Fruit fly (Drosophila melanogaster) whole organism, embryonic: ENCODE measurements around the gene Atf3.

ENCODE experiments used
- Bdp1 ChIP-seq: fragments of 200-800 bp; sonication (Bioruptor generic); optimal IDR thresholded peaks from 3 replicates; lab custom pipeline; 2016; ENCODE audit warnings: missing biosample characterization, missing genetic modification characterization
- Bteb2 ChIP-seq: fragments of 200-800 bp; sonication (Bioruptor generic); optimal IDR thresholded peaks from 2 replicates; lab custom pipeline; 2016; ENCODE audit warnings: missing biosample characterization, missing genetic modification characterization
- CG12071 ChIP-seq: fragments of 200-800 bp; sonication (Bioruptor generic); optimal IDR thresholded peaks from 3 replicates; lab custom pipeline; 2018; ENCODE audit warnings: missing biosample characterization, mild to moderate bottlenecking, missing genetic modification characterization
- CG15514 ChIP-seq: fragments of 200-800 bp; sonication (Bioruptor generic); optimal IDR thresholded peaks from 3 replicates; lab custom pipeline; 2017; ENCODE audit warnings: missing biosample characterization, missing genetic modification characterization, mild to moderate bottlenecking, moderate library complexity, missing genetic modification reagents
- CG16813 ChIP-seq: fragments of 200-800 bp; sonication (Bioruptor generic); IDR thresholded peaks from 3 replicates; pipeline ENCODE4 v1.3.6; 2022; ENCODE audit warnings: missing biosample characterization, missing genetic modification characterization; ENCODE audit not compliant: partially characterized antibody
- CG17359 ChIP-seq: fragments of 200-800 bp; sonication (Bioruptor generic); optimal IDR thresholded peaks from 3 replicates; lab custom pipeline; 2018; ENCODE audit warnings: missing biosample characterization, mild to moderate bottlenecking, missing genetic modification characterization, moderate library complexity
- CG17361 ChIP-seq: fragments of 200-800 bp; sonication (Bioruptor generic); IDR thresholded peaks from 3 replicates; pipeline ENCODE4 v1.3.6; 2022; ENCODE audit warnings: missing biosample characterization, missing genetic modification characterization
- CG17385 ChIP-seq: fragments of 200-800 bp; sonication (Bioruptor generic); optimal IDR thresholded peaks from 3 replicates; lab custom pipeline; 2018; ENCODE audit warnings: missing biosample characterization, mild to moderate bottlenecking, missing genetic modification characterization
- CG2116 ChIP-seq: fragments of 200-800 bp; sonication (Bioruptor generic); optimal IDR thresholded peaks from 3 replicates; lab custom pipeline; 2018; ENCODE audit warnings: missing biosample characterization, mild to moderate bottlenecking, missing genetic modification characterization
- CG3065 ChIP-seq: fragments of 200-800 bp; sonication (Bioruptor generic); optimal IDR thresholded peaks from 2 replicates; lab custom pipeline; 2016; ENCODE audit warnings: missing biosample characterization, missing genetic modification characterization
- CG31365 ChIP-seq: fragments of 200-800 bp; sonication (Bioruptor generic); optimal IDR thresholded peaks from 2 replicates; lab custom pipeline; 2018; ENCODE audit warnings: missing biosample characterization, mild to moderate bottlenecking, missing genetic modification characterization
- CG34422 ChIP-seq: fragments of 200-800 bp; sonication (Bioruptor generic); IDR thresholded peaks from 3 replicates; pipeline ENCODE4 v1.3.6; 2022; ENCODE audit warnings: missing biosample characterization, missing genetic modification characterization
- CG3995 ChIP-seq: fragments of 200-800 bp; sonication (Bioruptor generic); optimal IDR thresholded peaks from 3 replicates; lab custom pipeline; 2016; ENCODE audit warnings: missing biosample characterization, missing genetic modification characterization
- CG4404 ChIP-seq: fragments of 200-800 bp; sonication (Bioruptor generic); IDR thresholded peaks from 2 replicates; pipeline ENCODE4 v1.3.6; 2022; ENCODE audit warnings: missing biosample characterization, missing genetic modification characterization
- CG4617 ChIP-seq: fragments of 200-800 bp; sonication (Bioruptor generic); optimal IDR thresholded peaks from 3 replicates; lab custom pipeline; 2016; ENCODE audit warnings: missing biosample characterization, missing genetic modification characterization, borderline replicate concordance
- CG4707 ChIP-seq: fragments of 200-800 bp; sonication (Bioruptor generic); optimal IDR thresholded peaks from 2 replicates; lab custom pipeline; 2018; ENCODE audit warnings: missing biosample characterization, mild to moderate bottlenecking, missing genetic modification characterization, moderate library complexity
- CG4820 ChIP-seq: fragments of 200-800 bp; sonication (Bioruptor generic); optimal IDR thresholded peaks from 3 replicates; lab custom pipeline; 2016; ENCODE audit warnings: missing biosample characterization, missing genetic modification characterization
- CG6765 ChIP-seq: fragments of 200-800 bp; sonication (Bioruptor generic); optimal IDR thresholded peaks from 3 replicates; lab custom pipeline; 2017; ENCODE audit warnings: missing biosample characterization, mild to moderate bottlenecking, missing genetic modification characterization
- CG8388 ChIP-seq: fragments of 200-800 bp; sonication (Bioruptor generic); optimal IDR thresholded peaks from 2 replicates; lab custom pipeline; 2019; ENCODE audit warnings: missing biosample characterization, mild to moderate bottlenecking, missing genetic modification characterization, moderate library complexity
- CG9727 ChIP-seq: fragments of 200-800 bp; sonication (Bioruptor generic); optimal IDR thresholded peaks from 3 replicates; lab custom pipeline; 2017; ENCODE audit warnings: missing biosample characterization, mild to moderate bottlenecking, missing genetic modification characterization
- CG9797 ChIP-seq: fragments of 200-800 bp; sonication (Bioruptor generic); optimal IDR thresholded peaks from 3 replicates; lab custom pipeline; 2018; ENCODE audit warnings: missing biosample characterization, mild to moderate bottlenecking, missing genetic modification characterization
- CG9817 ChIP-seq: fragments of 200-800 bp; sonication (Bioruptor generic); optimal IDR thresholded peaks from 2 replicates; lab custom pipeline; 2018; ENCODE audit warnings: missing biosample characterization, mild to moderate bottlenecking, missing genetic modification characterization, moderate library complexity
- Ets65A ChIP-seq: fragments of 200-800 bp; sonication (Bioruptor generic); peaks from one replicate; lab custom pipeline; 2016; ENCODE audit warnings: missing biosample characterization, missing genetic modification characterization
- HLHmδ ChIP-seq: fragments of 200-800 bp; sonication (Bioruptor generic); optimal IDR thresholded peaks from 2 replicates; lab custom pipeline; 2018; ENCODE audit warnings: missing biosample characterization, mild to moderate bottlenecking, missing genetic modification characterization, moderate library complexity
- Hmr ChIP-seq: fragments of 200-800 bp; sonication (Bioruptor generic); optimal IDR thresholded peaks from 3 replicates; lab custom pipeline; 2017; ENCODE audit warnings: mild to moderate bottlenecking, missing biosample characterization, missing genetic modification reagents, missing genetic modification characterization
- Jarid2 ChIP-seq: fragments of 200-800 bp; sonication (Bioruptor generic); optimal IDR thresholded peaks from 3 replicates; lab custom pipeline; 2017; ENCODE audit warnings: mild to moderate bottlenecking, missing biosample characterization, missing genetic modification reagents, missing genetic modification characterization
- Med ChIP-seq: fragments of 200-800 bp; sonication (Bioruptor generic); peaks from one replicate; lab custom pipeline; 2016; ENCODE audit warnings: missing biosample characterization, missing genetic modification characterization, mild to moderate bottlenecking, inconsistent platforms, moderate library complexity
- Scr ChIP-seq: fragments of 200-800 bp; sonication (Bioruptor generic); IDR thresholded peaks from 2 replicates; pipeline ENCODE4 v1.3.6; 2022; ENCODE audit warnings: missing biosample characterization, missing genetic modification characterization; ENCODE audit not compliant: partially characterized antibody
- Trl ChIP-seq, 3 experiments: fragments of >200 bp in 2 of 3; fragments of 200-800 bp in 1 of 3; sonication (Bioruptor generic) in 1 of 3; optimal IDR thresholded peaks; 2 replicates in 1 of 3; 3 replicates in 2 of 3; lab custom pipeline; 2016 to 2017; ENCODE audit warnings: missing biosample characterization in 1 of 3, missing genetic modification characterization in 1 of 3
- ac ChIP-seq: fragments of 200-800 bp; sonication (Bioruptor generic); optimal IDR thresholded peaks from 3 replicates; lab custom pipeline; 2017; ENCODE audit warnings: missing biosample characterization, mild to moderate bottlenecking, missing genetic modification characterization
- aop ChIP-seq: fragments of 200-800 bp; sonication (Bioruptor generic); IDR thresholded peaks from 2 replicates; pipeline ENCODE4 v1.3.6; 2022; ENCODE audit warnings: missing biosample characterization, missing genetic modification characterization
- az2 ChIP-seq: fragments of 200-800 bp; sonication (Bioruptor generic); optimal IDR thresholded peaks from 3 replicates; lab custom pipeline; 2016; ENCODE audit warnings: missing biosample characterization, missing genetic modification characterization
- eyg ChIP-seq: fragments of 200-800 bp; sonication (Bioruptor generic); optimal IDR thresholded peaks from 3 replicates; lab custom pipeline; 2016; ENCODE audit warnings: missing biosample characterization, missing genetic modification characterization
- fd102C ChIP-seq: fragments of 200-800 bp; sonication (Bioruptor generic); optimal IDR thresholded peaks from 2 replicates; lab custom pipeline; 2018; ENCODE audit warnings: missing biosample characterization, mild to moderate bottlenecking, missing genetic modification characterization, moderate library complexity
- hkb ChIP-seq, 2 experiments: fragments of 200-800 bp in 1 of 2; fragments of >200 bp in 1 of 2; sonication (Bioruptor generic) in 1 of 2; IDR thresholded peaks in 1 of 2; optimal IDR thresholded peaks in 1 of 2; 2 replicates each; pipeline versions ENCODE4 v1.3.6 to Lab custom; 2017 to 2022; ENCODE audit warnings: missing biosample characterization in 1 of 2, missing genetic modification characterization in 1 of 2
- mam ChIP-seq: fragments of 200-800 bp; sonication (Bioruptor generic); optimal IDR thresholded peaks from 3 replicates; lab custom pipeline; 2016; ENCODE audit warnings: missing biosample characterization, missing genetic modification characterization
- pan ChIP-seq, 4 experiments: fragments of >200 bp in 3 of 4; fragments of 200-800 bp in 1 of 4; sonication (Bioruptor generic) in 1 of 4; optimal IDR thresholded peaks in 3 of 4; IDR thresholded peaks in 1 of 4; 2 replicates each; pipeline versions ENCODE4 v1.3.6 to Lab custom; 2017 to 2022; ENCODE audit warnings: missing biosample characterization in 2 of 4, missing genetic modification characterization in 2 of 4, mixed read lengths in 1 of 4
- pfk ChIP-seq: fragments of 200-800 bp; sonication (Bioruptor generic); optimal IDR thresholded peaks from 2 replicates; lab custom pipeline; 2018; ENCODE audit warnings: missing biosample characterization, mild to moderate bottlenecking, missing genetic modification characterization, moderate library complexity
- salm ChIP-seq: fragments of 200-800 bp; sonication (Bioruptor generic); optimal IDR thresholded peaks from 2 replicates; lab custom pipeline; 2018; ENCODE audit warnings: missing biosample characterization, mild to moderate bottlenecking, missing genetic modification characterization
- scrt ChIP-seq: fragments of 200-800 bp; sonication (Bioruptor generic); optimal IDR thresholded peaks from 2 replicates; lab custom pipeline; 2018; ENCODE audit warnings: missing biosample characterization, mild to moderate bottlenecking, missing genetic modification characterization, moderate library complexity
- tio ChIP-seq: fragments of 200-800 bp; sonication (Bioruptor generic); optimal IDR thresholded peaks from 2 replicates; lab custom pipeline; 2017; ENCODE audit warnings: missing biosample characterization, missing genetic modification characterization, inconsistent platforms
- toy ChIP-seq: fragments of 200-800 bp; sonication (Bioruptor generic); IDR thresholded peaks from 2 replicates; pipeline ENCODE4 v1.3.6; 2022; ENCODE audit warnings: missing biosample characterization, missing genetic modification characterization
- trem ChIP-seq: fragments of 200-800 bp; optimal IDR thresholded peaks from 3 replicates; lab custom pipeline; 2019; ENCODE audit warnings: missing biosample characterization, mild to moderate bottlenecking, missing genetic modification characterization, moderate library complexity
- trh ChIP-seq: fragments of 200-800 bp; sonication (Bioruptor generic); optimal IDR thresholded peaks from 2 replicates; lab custom pipeline; 2016; ENCODE audit warnings: missing biosample characterization, missing genetic modification characterization
- unc-4 ChIP-seq: fragments of 200-800 bp; sonication (Bioruptor generic); IDR thresholded peaks from 2 replicates; pipeline ENCODE4 v1.3.6; 2022; ENCODE audit warnings: missing biosample characterization, missing genetic modification characterization; ENCODE audit not compliant: partially characterized antibody
- wor ChIP-seq: fragments of 200-800 bp; sonication (Bioruptor generic); IDR thresholded peaks from 2 replicates; pipeline ENCODE4 v1.3.6; 2022; ENCODE audit warnings: missing biosample characterization, missing genetic modification characterization
- z ChIP-seq: fragments of 200-800 bp; sonication (Bioruptor generic); IDR thresholded peaks from 3 replicates; pipeline ENCODE4 v1.3.6; 2022; ENCODE audit warnings: missing biosample characterization, missing genetic modification characterization
- zfh1 ChIP-seq: fragments of 200-800 bp; sonication (Bioruptor generic); IDR thresholded peaks from 3 replicates; pipeline ENCODE4 v1.3.6; 2022; ENCODE audit warnings: missing biosample characterization, missing genetic modification characterization

Gene Atf3

dm6 chrX:1276047-1276756 lies 1.1 kb upstream of the Atf3 start (continued):
- no peak for TF ChIP-seq zfh1 (GFP tag; lab: Robert Waterston, UW)
- no peak for TF ChIP-seq Bdp1 (GFP tag; lab: Kevin White, UChicago)
- no peak for TF ChIP-seq CG31365 (tag; lab: Kevin White, UChicago)
- no peak for TF ChIP-seq wor (GFP tag; lab: Robert Waterston, UW)
- TF ChIP-seq aop (GFP tag; lab: Robert Waterston, UW): no peak
- TF ChIP-seq CG9817: no peak
- TF ChIP-seq hkb (optimal IDR thresholded peaks at IDR 0.05; lab: Kevin White, UChicago): no peak
- no peak for TF ChIP-seq hkb (GFP tag; IDR thresholded peaks at IDR 0.05; lab: Robert Waterston, UW)
- TF ChIP-seq CG17361 (GFP tag; lab: Robert Waterston, UW): no peak
- no peak for TF ChIP-seq CG3995 (GFP tag; lab: Kevin White, UChicago)
- no peak for TF ChIP-seq CG12071 (GFP tag; lab: Kevin White, UChicago)
- no peak for TF ChIP-seq CG9727 (GFP tag; lab: Kevin White, UChicago)
- TF ChIP-seq scrt (GFP tag; lab: Kevin White, UChicago): no peak
- no peak for TF ChIP-seq CG6765 (GFP tag; lab: Kevin White, UChicago)
- no peak for TF ChIP-seq CG4820 (GFP tag; lab: Kevin White, UChicago)
- TF ChIP-seq trem (tag; lab: Kevin White, UChicago): peak; percentile 7
- no peak for TF ChIP-seq CG4617 (GFP tag; lab: Kevin White, UChicago)
- no peak for TF ChIP-seq Jarid2 (GFP tag; lab: Kevin White, UChicago)
- TF ChIP-seq CG17359 (tag; lab: Kevin White, UChicago): no peak
- no peak for TF ChIP-seq ac (GFP tag; lab: Kevin White, UChicago)
- 0 out of 2 replicates have a peak, but pooled peaks have one; percentile 23 for TF ChIP-seq unc-4 (GFP tag; lab: Robert Waterston, UW)
- TF ChIP-seq z (GFP tag; lab: Robert Waterston, UW): no peak
- TF ChIP-seq CG16813 (GFP tag; lab: Robert Waterston, UW): no peak
- no peak for TF ChIP-seq trh (GFP tag; lab: Kevin White, UChicago)
- no peak for TF ChIP-seq CG8388 (GFP tag; lab: Kevin White, UChicago)
- no peak for TF ChIP-seq Hmr
- TF ChIP-seq CG3065 (GFP tag; lab: Kevin White, UChicago): no peak
- no peak for TF ChIP-seq pan (optimal IDR thresholded peaks at IDR 0.05; lab: Kevin White, UChicago)
- TF ChIP-seq pan (GFP tag; optimal IDR thresholded peaks at IDR 0.05 in 1 of 2, IDR thresholded peaks at IDR 0.05 in 1 of 2): no peak
- TF ChIP-seq toy: no peak
- no peak for TF ChIP-seq CG15514 (GFP tag; lab: Kevin White, UChicago)
- TF ChIP-seq CG4404: no peak
- TF ChIP-seq eyg (GFP tag; lab: Kevin White, UChicago): no peak
- TF ChIP-seq salm: no peak
- TF ChIP-seq Trl (optimal IDR thresholded peaks at IDR 0.05; lab: Kevin White, UChicago): peak; percentile 88 to 96
- no peak for TF ChIP-seq Trl (GFP tag; optimal IDR thresholded peaks at IDR 0.05; lab: Kevin White, UChicago)
- no peak for TF ChIP-seq fd102C (GFP tag; lab: Kevin White, UChicago)
- TF ChIP-seq Scr (GFP tag; lab: Robert Waterston, UW): no peak
- TF ChIP-seq mam (GFP tag; lab: Kevin White, UChicago): no peak
- no peak for TF ChIP-seq Bteb2 (GFP tag; lab: Kevin White, UChicago)
- peak; percentile 11; the same call in 1 of the 3 replicates for TF ChIP-seq CG34422 (GFP tag; lab: Robert Waterston, UW)
- no peak for TF ChIP-seq Ets65A (GFP tag; lab: Kevin White, UChicago)
- no peak for TF ChIP-seq az2 (GFP tag; lab: Kevin White, UChicago)
- TF ChIP-seq tio (GFP tag; lab: Kevin White, UChicago): no peak
- no peak for TF ChIP-seq CG17385 (GFP tag; lab: Kevin White, UChicago)
- TF ChIP-seq CG2116 (GFP tag; lab: Kevin White, UChicago): no peak
- TF ChIP-seq HLHmδ (GFP tag; lab: Kevin White, UChicago): peak; percentile 43
- TF ChIP-seq Med (GFP tag; lab: Kevin White, UChicago): no peak
- TF ChIP-seq pfk: peak; percentile 100
- TF ChIP-seq CG9797: no peak
- no peak for TF ChIP-seq CG4707 (GFP tag; lab: Kevin White, UChicago)
